Worm (Caenorhabditis elegans): ENCODE results near the gene chil-25.
"Not testable (repeated sequence)": the region's sequence is repeated elsewhere in the genome, so short reads cannot be mapped to it uniquely, and the experiment has no call there.

Gene chil-25

ce11 chrII:9480006-9480405 is 5.7 kb upstream of the chil-25 start, which contains the start of gene T19H5.7:
Gene T19H5.7 (minus strand): TSS chrII:9480106.
- TF ChIP-seq unc-39 (tag; optimal IDR thresholded peaks at IDR 0.05): no peak
- TF ChIP-seq fos-1 (tag; optimal IDR thresholded peaks at IDR 0.05): no peak
- TF ChIP-seq nhr-67 (tag; optimal IDR thresholded peaks at IDR 0.05): no peak
- no peak for TF ChIP-seq lsy-12 (tag; optimal IDR thresholded peaks at IDR 0.05)
- TF ChIP-seq ZK546.5 (tag; optimal IDR thresholded peaks at IDR 0.05): no peak
- TF ChIP-seq egl-5 (tag; optimal IDR thresholded peaks at IDR 0.05): no peak
- no peak for TF ChIP-seq nhr-77 (tag; optimal IDR thresholded peaks at IDR 0.05)
- TF ChIP-seq lin-15B (tag; optimal IDR thresholded peaks at IDR 0.05): no peak
- no peak for TF ChIP-seq ceh-28 (tag; optimal IDR thresholded peaks at IDR 0.05)
- TF ChIP-seq skn-1 (tag; optimal IDR thresholded peaks at IDR 0.05): no peak
- TF ChIP-seq nhr-25 (tag; optimal IDR thresholded peaks at IDR 0.05): no peak
- no peak for TF ChIP-seq pha-4 (tag; optimal IDR thresholded peaks at IDR 0.05)
- TF ChIP-seq egl-27 (tag; optimal IDR thresholded peaks at IDR 0.05): no peak
- no peak for TF ChIP-seq lin-39 (tag; optimal IDR thresholded peaks at IDR 0.05)
- TF ChIP-seq ceh-9 (tag; optimal IDR thresholded peaks at IDR 0.05): no peak

DNA sequence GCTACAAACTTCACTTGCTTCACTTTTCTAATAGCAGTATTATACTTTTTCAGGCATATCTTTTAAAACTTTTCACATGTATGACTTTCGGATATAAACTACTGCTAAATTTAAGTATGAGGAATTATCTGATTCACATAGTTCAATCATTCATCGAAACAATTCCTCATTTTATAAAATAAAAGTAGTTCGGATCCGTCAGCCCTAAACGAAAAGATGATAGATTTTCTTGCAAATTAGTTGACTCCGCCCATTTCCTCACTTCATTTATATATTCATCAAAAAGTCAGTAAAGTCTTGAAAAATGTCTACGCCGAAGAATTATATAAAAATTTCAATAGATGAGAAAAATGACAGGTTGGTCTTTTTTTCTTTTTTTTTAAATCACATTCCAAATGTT is 3.3 kb upstream of the chil-25 start, which contains the start of gene chil-27:
Gene chil-27 (plus strand): TSS at position 301 of the 400 bp plus-strand sequence.
- TF ChIP-seq pha-4 (tag; optimal IDR thresholded peaks at IDR 0.05) (no peak), elt-3 (tag; optimal IDR thresholded peaks at IDR 0.05) (no peak), ama-1 (optimal IDR thresholded peaks at IDR 0.05) (no peak), zag-1 (tag; optimal IDR thresholded peaks at IDR 0.05) (no peak), unc-62 (GFP tag; optimal IDR thresholded peaks at IDR 0.05) (no peak), snpc-4 (tag; optimal IDR thresholded peaks at IDR 0.05) (no peak), ceh-82 (tag; optimal IDR thresholded peaks at IDR 0.05) (no peak), egl-5 (tag; optimal IDR thresholded peaks at IDR 0.05) (no peak)

- TF ChIP-seq elt-2 (tag; optimal IDR thresholded peaks at IDR 0.05) (peak; percentile 71), ztf-11 (tag; optimal IDR thresholded peaks at IDR 0.05) (no peak), pqm-1 (tag; optimal IDR thresholded peaks at IDR 0.05) (peak; percentile 52)
Observed at ce11 chrII:9470027-9470426, 4.2 kb downstream of the chil-25 start, which contains the start of gene T19H5.6. Gene T19H5.6 (minus strand): TSS chrII:9470221.

DNA sequence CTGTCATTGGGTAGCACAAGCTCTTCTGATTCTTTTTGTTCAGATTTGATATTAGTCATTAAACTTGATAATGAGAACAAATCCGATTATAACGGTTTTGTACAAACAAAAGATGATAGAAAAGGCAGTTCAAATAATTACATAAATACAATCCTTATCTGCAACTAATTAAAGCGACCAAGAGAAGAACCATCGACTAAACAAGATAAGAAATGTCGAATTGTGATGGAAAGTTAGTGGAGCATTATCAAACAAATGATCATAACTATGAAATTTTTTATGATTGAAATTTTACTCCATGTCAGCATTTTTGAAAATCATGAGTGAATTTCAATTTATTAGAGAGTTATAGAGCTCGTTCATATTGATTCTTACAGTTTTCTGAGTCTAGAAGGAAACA is 5.9 kb downstream of the chil-25 start, which contains the start of gene chil-23:
Gene chil-23 (minus strand): TSS at position 198 of the 400 bp plus-strand sequence.
- TF ChIP-seq jun-1 (tag; optimal IDR thresholded peaks at IDR 0.05) (peak; percentile 82), pha-4 (tag; optimal IDR thresholded peaks at IDR 0.05) (peak; percentile 49), elt-2 (tag; optimal IDR thresholded peaks at IDR 0.05) (peak; percentile 96), fkh-10 (GFP tag; optimal IDR thresholded peaks at IDR 0.05) (no peak), nhr-28 (tag; optimal IDR thresholded peaks at IDR 0.05) (no peak), pqm-1 (tag; optimal IDR thresholded peaks at IDR 0.05) (peak; percentile 97), unc-62 (GFP tag; optimal IDR thresholded peaks at IDR 0.05) (no peak)

DNA sequence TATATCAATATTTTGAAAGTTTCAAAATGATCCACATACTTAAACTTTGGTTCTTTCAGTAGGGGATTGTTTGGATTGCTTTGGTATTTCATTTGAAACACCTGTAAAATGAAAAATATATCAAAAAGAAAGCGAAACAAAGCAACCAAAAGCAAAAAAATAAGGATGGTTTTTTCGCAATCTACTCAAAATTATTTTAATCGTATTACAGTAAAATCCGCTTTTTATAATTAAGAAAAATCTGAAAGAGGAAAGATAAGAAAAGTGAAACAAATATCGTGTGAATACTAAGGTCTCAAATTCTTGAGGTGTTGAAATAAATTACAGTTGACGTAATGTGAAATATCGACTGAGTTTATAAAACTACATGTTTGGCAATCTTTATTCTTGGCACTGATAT is 8.2 kb downstream of the chil-25 start, which contains the start of gene chil-22:
Gene chil-22 (minus strand): TSS at position 101 of the 400 bp plus-strand sequence.
- TF ChIP-seq elt-2 (tag; optimal IDR thresholded peaks at IDR 0.05): no peak
- TF ChIP-seq nhr-76 (tag; optimal IDR thresholded peaks at IDR 0.05): no peak
- TF ChIP-seq egl-5 (tag; optimal IDR thresholded peaks at IDR 0.05): no peak
- TF ChIP-seq nhr-11 (tag; optimal IDR thresholded peaks at IDR 0.05): no peak
- TF ChIP-seq ama-1 (optimal IDR thresholded peaks at IDR 0.05): no peak
- TF ChIP-seq zag-1 (tag; optimal IDR thresholded peaks at IDR 0.05): no peak
- TF ChIP-seq R02D3.7 (tag; optimal IDR thresholded peaks at IDR 0.05): no peak
- no peak for TF ChIP-seq egl-27 (tag; optimal IDR thresholded peaks at IDR 0.05)

DNA sequence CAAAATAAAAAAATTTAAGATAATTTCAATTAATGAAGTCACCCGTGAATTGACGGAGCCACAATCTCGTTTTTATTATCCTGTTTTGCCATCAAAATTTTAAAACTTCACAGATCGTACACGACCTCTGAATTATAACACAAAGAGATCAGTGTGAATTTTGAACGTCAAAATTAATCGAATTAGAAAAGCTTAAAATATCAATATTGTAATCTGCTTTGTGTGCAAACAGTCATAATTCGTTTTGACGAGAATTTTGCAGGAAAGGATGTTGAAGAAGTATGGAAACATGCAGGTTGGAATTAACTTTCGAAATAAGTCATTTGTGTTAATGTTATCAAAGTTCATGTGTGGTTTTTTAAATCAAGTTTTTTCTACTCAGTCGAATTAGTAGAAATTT is 12.4 kb downstream of the chil-25 start, which contains the start of gene chil-21:
Gene chil-21 (minus strand): TSS at position 101 of the 400 bp plus-strand sequence.
- TF ChIP-seq lin-15B, tbx-2, elt-1 (tag; optimal IDR thresholded peaks at IDR 0.05): not testable (repeated sequence)

Measured in whole organism, L3 larva.